Worm (Caenorhabditis elegans): Measurements from ENCODE around the gene kin-20.

- TF ChIP-seq nhr-12 (tag; optimal IDR thresholded peaks at IDR 0.05) (no peak), blmp-1 (tag; optimal IDR thresholded peaks at IDR 0.05) (no peak)
Measured at ce11 chrX:15222789-15223188, 54.8 kb downstream of the kin-20 start.

Data from whole organism, mixed stage, embryonic.